Worm (Caenorhabditis elegans) whole organism, young adult: ENCODE data around the gene F09G8.10.

Experiments
- C17E4.6 ChIP-seq: fragments of 200-800 bp; sonication (Bioruptor generic); IDR thresholded peaks from 2 replicates; pipeline ENCODE4 v1.3.6; 2022; ENCODE audit warnings: missing genetic modification reagents, missing genetic modification characterization, missing compliant biosample characterization
- K12H6.12 ChIP-seq: fragments of 200-800 bp; sonication (Bioruptor generic); optimal IDR thresholded peaks from 2 replicates; lab custom pipeline; 2018; ENCODE audit warnings: mild to moderate bottlenecking, missing genetic modification characterization, missing compliant biosample characterization
- die-1 ChIP-seq: sonication (generic microtip); optimal IDR thresholded peaks from 2 replicates; lab custom pipeline; 2016; ENCODE audit warnings: missing genotype, mild to moderate bottlenecking, missing genetic modification characterization, missing compliant biosample characterization
- efl-1 ChIP-seq: fragments of 150-350 bp; optimal IDR thresholded peaks from 2 replicates; lab custom pipeline; 2014; ENCODE audit warnings: missing biosample characterization, missing genetic modification reagents, missing genetic modification characterization
- hlh-26 ChIP-seq: fragments of 200-800 bp; sonication (Bioruptor generic); conservative IDR thresholded peaks from 2 replicates; pipeline ENCODE4 v1.3.6; 2022; ENCODE audit warnings: missing genetic modification reagents, missing genetic modification characterization, missing compliant biosample characterization
- hmg-20 ChIP-seq: fragments of 200-800 bp; sonication (Bioruptor generic); IDR thresholded peaks from 2 replicates; pipeline ENCODE4 v1.3.6; 2022; ENCODE audit warnings: missing genetic modification reagents, missing genetic modification characterization, missing compliant biosample characterization
- lin-35 ChIP-seq, 3 experiments: fragments of 150-350 bp in 2 of 3; sonication (generic microtip) in 1 of 3; optimal IDR thresholded peaks; 2 replicates each; lab custom pipeline; 2014 to 2018; ENCODE audit warnings: missing biosample characterization in 3 of 3, missing genetic modification characterization in 3 of 3, missing genetic modification reagents in 3 of 3
- nfya-1 ChIP-seq: sonication (generic microtip); optimal IDR thresholded peaks from 2 replicates; lab custom pipeline; 2017; ENCODE audit warnings: antibody characterized with exemption, missing compliant biosample characterization, missing genetic modification characterization, borderline replicate concordance; ENCODE audit not compliant: insufficient read depth
- pha-4 ChIP-seq: fragments of 150-350 bp; sonication (generic microtip); optimal IDR thresholded peaks from 2 replicates; lab custom pipeline; 2014; ENCODE audit warnings: missing biosample characterization, missing genetic modification reagents, missing genetic modification characterization
- unc-130 ChIP-seq: sonication (generic microtip); optimal IDR thresholded peaks from 2 replicates; lab custom pipeline; 2016; ENCODE audit warnings: missing genetic modification reagents, missing genetic modification characterization, missing compliant biosample characterization
- zfh-2 ChIP-seq: fragments of 200-800 bp; sonication (Bioruptor generic); conservative IDR thresholded peaks from 2 replicates; pipeline ENCODE4 v1.3.6; 2022; ENCODE audit warnings: missing genetic modification reagents, missing genetic modification characterization, missing compliant biosample characterization

- TF ChIP-seq efl-1 (GFP tag; lab: Kevin White, UChicago), result no peak
- no peak for TF ChIP-seq C17E4.6
- no peak for TF ChIP-seq K12H6.12 (tag; lab: Kevin White, UChicago)
- no peak for TF ChIP-seq nfya-1 (tag; lab: Kevin White, UChicago)
- TF ChIP-seq lin-35 (GFP tag; optimal IDR thresholded peaks at IDR 0.05; lab: Kevin White, UChicago), result no peak
- no peak for TF ChIP-seq zfh-2 (GFP tag; lab: Robert Waterston, UW)
- no peak for TF ChIP-seq pha-4
- no peak for TF ChIP-seq hlh-26
- TF ChIP-seq hmg-20 (GFP tag; lab: Robert Waterston, UW), result no peak
- no peak for TF ChIP-seq die-1
- no peak for TF ChIP-seq unc-130 (GFP tag; lab: Kevin White, UChicago)
These were observed 19.5 kb upstream of the F09G8.10 start for ce11 chrIII:8291268-8292032.
